Fruit fly (Drosophila melanogaster): ENCODE measurements around the gene Ctr9.

dm6 chr3L:1294835-1295234 lies 12.2 kb upstream of the Ctr9 start:
- no peak for TF ChIP-seq Hr4 (GFP tag; optimal IDR thresholded peaks at IDR 0.05)
- TF ChIP-seq Ets21C (GFP tag; optimal IDR thresholded peaks at IDR 0.05) = no peak
- TF ChIP-seq CG16779 (tag; optimal IDR thresholded peaks at IDR 0.05) = no peak
- no peak for TF ChIP-seq ss (GFP tag; optimal IDR thresholded peaks at IDR 0.05)
